Fruit fly (Drosophila melanogaster): ENCODE data around the gene CG12947.

DNA sequence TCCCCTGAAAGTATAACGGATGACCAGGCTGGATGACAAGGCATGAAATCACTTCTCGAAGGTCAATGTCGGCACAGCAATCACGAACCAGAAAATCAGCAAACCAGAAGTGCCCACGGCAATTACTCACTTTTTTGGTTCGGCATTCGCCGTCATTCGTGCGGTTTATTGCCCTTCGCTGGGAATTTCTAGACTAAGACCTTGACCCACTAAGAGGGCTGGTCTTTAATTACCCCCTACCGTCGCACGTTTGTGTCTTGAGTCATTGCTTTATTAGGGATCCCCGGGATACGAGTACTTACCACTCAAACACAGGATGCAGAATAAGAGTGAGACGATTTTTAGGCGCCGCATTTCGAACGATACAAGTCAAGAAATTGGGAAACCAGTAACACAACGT is 34.4 kb upstream of the CG12947 start:
- TF ChIP-seq psq (optimal IDR thresholded peaks at IDR 0.05) (no peak), h (optimal IDR thresholded peaks at IDR 0.05) (no peak), Sin3A (optimal IDR thresholded peaks at IDR 0.05) (no peak), insv (optimal IDR thresholded peaks at IDR 0.05) (no peak)
